ENCODE assay signal across 5 worm cellular contexts in genomic region chrX:1120326-1120725, ce11.
A peak's percentile ranks its signal among the peaks of the same experiment; 100 is the strongest.
TF ChIP-seq lines count a peak whose summit lies in the region.

No protein-coding gene starts in this region.

TF ChIP-seq in whole organism, L1 larva, 84 proteins besides CTCF, POLR2A, EP300 and RAD21 (continues in another document):
- TF ChIP-seq hlh-17 (GFP tag; optimal IDR thresholded peaks at IDR 0.05; lab: Kevin White, UChicago; ENCODE audit: borderline replicate concordance): no peak
- no peak for TF ChIP-seq irx-1 (tag; optimal IDR thresholded peaks at IDR 0.05; lab: Kevin White, UChicago)
- TF ChIP-seq efl-1 (optimal IDR thresholded peaks at IDR 0.05; lab: Kevin White, UChicago): no peak
- no peak for TF ChIP-seq efl-1 (GFP tag; optimal IDR thresholded peaks at IDR 0.05 in 1 of 2; lab: Kevin White, UChicago)
- no peak for TF ChIP-seq dpl-1 (GFP tag; optimal IDR thresholded peaks at IDR 0.05; lab: Kevin White, UChicago)
- peak; percentile 15 for TF ChIP-seq snu-23 (GFP tag; optimal IDR thresholded peaks at IDR 0.05; lab: Kevin White, UChicago)
- peak in 1 of 3 experiments; percentile 47 for TF ChIP-seq ceh-82 (tag; optimal IDR thresholded peaks at IDR 0.05; lab: Kevin White, UChicago)
- no peak for TF ChIP-seq grh-1 (GFP tag; IDR thresholded peaks at IDR 0.05; lab: Robert Waterston, UW)
- TF ChIP-seq sox-4 (tag; optimal IDR thresholded peaks at IDR 0.05; lab: Kevin White, UChicago): no peak
- TF ChIP-seq nhr-237 (tag; optimal IDR thresholded peaks at IDR 0.05; lab: Kevin White, UChicago): no peak
- TF ChIP-seq efl-3 (GFP tag; optimal IDR thresholded peaks at IDR 0.05; lab: Kevin White, UChicago): no peak
- no peak for TF ChIP-seq blmp-1 (tag; optimal IDR thresholded peaks at IDR 0.05; lab: Kevin White, UChicago)
- TF ChIP-seq ceh-63 (GFP tag; optimal IDR thresholded peaks at IDR 0.05; lab: Kevin White, UChicago): no peak
- no peak for TF ChIP-seq sup-37 (GFP tag; optimal IDR thresholded peaks at IDR 0.05; lab: Kevin White, UChicago)
- no peak for TF ChIP-seq fkh-8 (tag; optimal IDR thresholded peaks at IDR 0.05; lab: Kevin White, UChicago)
- TF ChIP-seq egl-27 (tag; optimal IDR thresholded peaks at IDR 0.05; lab: Kevin White, UChicago): no peak
- no peak for TF ChIP-seq zip-4 (GFP tag; optimal IDR thresholded peaks at IDR 0.05; lab: Kevin White, UChicago)
- peak; percentile 56 for TF ChIP-seq zag-1 (tag; optimal IDR thresholded peaks at IDR 0.05; lab: Kevin White, UChicago)
- TF ChIP-seq alr-1 (tag; optimal IDR thresholded peaks at IDR 0.05; lab: Kevin White, UChicago; ENCODE audit: borderline replicate concordance): no peak

TF ChIP-seq in whole organism, L3 larva, 47 proteins besides CTCF, POLR2A, EP300 and RAD21:
- TF ChIP-seq elt-3 (tag; optimal IDR thresholded peaks at IDR 0.05; lab: Kevin White, UChicago) (no peak), hmg-11 (tag; optimal IDR thresholded peaks at IDR 0.05; lab: Kevin White, UChicago) (peak; percentile 40), lin-39 (tag; optimal IDR thresholded peaks at IDR 0.05; lab: Kevin White, UChicago) (peak; percentile 29), egl-5 (tag; optimal IDR thresholded peaks at IDR 0.05; lab: Kevin White, UChicago) (peak; percentile 21), nhr-43 (tag; optimal IDR thresholded peaks at IDR 0.05; lab: Kevin White, UChicago; ENCODE audit: poor library complexity, severe bottlenecking) (no peak), fkh-10 (GFP tag; optimal IDR thresholded peaks at IDR 0.05; lab: Kevin White, UChicago) (no peak), nfya-1 (tag; optimal IDR thresholded peaks at IDR 0.05; lab: Kevin White, UChicago; ENCODE audit: insufficient read depth) (peak; percentile 55)

TF ChIP-seq in whole organism, early embryonic, 17 proteins besides CTCF, POLR2A, EP300 and RAD21:
- no peak for TF ChIP-seq tbx-37 (GFP tag; conservative IDR thresholded peaks at IDR 0.05; lab: Robert Waterston, UW)
- TF ChIP-seq F13C5.2 (tag; optimal IDR thresholded peaks at IDR 0.05; lab: Kevin White, UChicago): peak; percentile 54
- TF ChIP-seq flt-1 (GFP tag; IDR thresholded peaks at IDR 0.05; lab: Robert Waterston, UW): peak; percentile 19; the same call in 1 of the 2 replicates
- no peak for TF ChIP-seq hnd-1 (tag; optimal IDR thresholded peaks at IDR 0.05; lab: Kevin White, UChicago)
- no peak for TF ChIP-seq tbx-11 (GFP tag; IDR thresholded peaks at IDR 0.05; lab: Robert Waterston, UW)
- TF ChIP-seq sea-1 (GFP tag; conservative IDR thresholded peaks at IDR 0.05; lab: Robert Waterston, UW): no peak
- TF ChIP-seq hmbx-1 (tag; optimal IDR thresholded peaks at IDR 0.05; lab: Kevin White, UChicago): no peak
- TF ChIP-seq tra-4 (tag; optimal IDR thresholded peaks at IDR 0.05; lab: Kevin White, UChicago): no peak
- TF ChIP-seq ceh-13 (GFP tag; optimal IDR thresholded peaks at IDR 0.05; lab: Kevin White, UChicago): no peak
- peak; percentile 76 for TF ChIP-seq hmg-4 (GFP tag; optimal IDR thresholded peaks at IDR 0.05; lab: Kevin White, UChicago)
- no peak for TF ChIP-seq ama-1 (optimal IDR thresholded peaks at IDR 0.05; lab: Kevin White, UChicago)
- no peak for TF ChIP-seq pes-1 (GFP tag; IDR thresholded peaks at IDR 0.05; lab: Robert Waterston, UW)
- peak; percentile 72 for TF ChIP-seq aly-1 (tag; optimal IDR thresholded peaks at IDR 0.05; lab: Kevin White, UChicago)
- TF ChIP-seq scrt-1 (GFP tag; IDR thresholded peaks at IDR 0.05; lab: Robert Waterston, UW): 0 out of 2 replicates have a peak, but pooled peaks have one; percentile 49
- no peak for TF ChIP-seq ets-7 (tag; optimal IDR thresholded peaks at IDR 0.05; lab: Kevin White, UChicago)
- no peak for TF ChIP-seq ceh-36 (tag; optimal IDR thresholded peaks at IDR 0.05; lab: Kevin White, UChicago)
- no peak for TF ChIP-seq B0310.2 (tag; optimal IDR thresholded peaks at IDR 0.05; lab: Kevin White, UChicago)

TF ChIP-seq in whole organism, midembryonic, 9 proteins besides CTCF, POLR2A, EP300 and RAD21:
- TF ChIP-seq T22C8.4 (GFP tag; IDR thresholded peaks at IDR 0.05; lab: Robert Waterston, UW) (peak; percentile 52), ztf-23 (GFP tag; IDR thresholded peaks at IDR 0.05; lab: Robert Waterston, UW) (no peak), ref-1 (GFP tag; conservative IDR thresholded peaks at IDR 0.05; lab: Robert Waterston, UW) (no peak), flt-1 (GFP tag; IDR thresholded peaks at IDR 0.05; lab: Robert Waterston, UW) (0 out of 2 replicates have a peak, but pooled peaks have one; percentile 54), tab-1 (GFP tag; IDR thresholded peaks at IDR 0.05; lab: Robert Waterston, UW) (no peak), med-1 (GFP tag; optimal IDR thresholded peaks at IDR 0.05; lab: Kevin White, UChicago; ENCODE audit: insufficient read depth) (no peak), cog-1 (tag; optimal IDR thresholded peaks at IDR 0.05; lab: Kevin White, UChicago) (peak; percentile 80), ztf-29 (GFP tag; IDR thresholded peaks at IDR 0.05; lab: Robert Waterston, UW) (no peak), klf-2 (GFP tag; conservative IDR thresholded peaks at IDR 0.05; lab: Robert Waterston, UW) (no peak)

TF ChIP-seq in whole organism, young adult, 124 proteins besides CTCF, POLR2A, EP300 and RAD21:
- TF ChIP-seq nfya-1 (tag; optimal IDR thresholded peaks at IDR 0.05; lab: Kevin White, UChicago; ENCODE audit: borderline replicate concordance, insufficient read depth) (no peak), F57A8.1 (GFP tag; optimal IDR thresholded peaks at IDR 0.05; lab: Kevin White, UChicago) (no peak), Y53G8AR.9 (GFP tag; conservative IDR thresholded peaks at IDR 0.05; lab: Robert Waterston, UW) (no peak), bed-1 (GFP tag; IDR thresholded peaks at IDR 0.05; lab: Robert Waterston, UW) (no peak), rec-8 (tag; optimal IDR thresholded peaks at IDR 0.05; lab: Kevin White, UChicago) (no peak), cebp-1 (GFP tag; IDR thresholded peaks at IDR 0.05; lab: Robert Waterston, UW) (no peak), cebp-1 (tag; optimal IDR thresholded peaks at IDR 0.05; lab: Kevin White, UChicago) (peak; percentile 18)
